Worm (Caenorhabditis elegans) whole organism, midembryonic: Measurements from ENCODE around the gene C37C3.9.

Experiments
- T22C8.4 ChIP-seq: fragments of 200-800 bp; sonication (Bioruptor generic); IDR thresholded peaks from 2 replicates; pipeline ENCODE4 v1.3.6; 2022; ENCODE audit warnings: missing genetic modification characterization, missing compliant biosample characterization
- cog-1 ChIP-seq: sonication (generic microtip); optimal IDR thresholded peaks from 2 replicates; lab custom pipeline; 2016; ENCODE audit warnings: missing genetic modification characterization, missing compliant biosample characterization
- flt-1 ChIP-seq: fragments of 200-800 bp; sonication (Bioruptor generic); IDR thresholded peaks from 2 replicates; pipeline ENCODE4 v1.3.6; 2022; ENCODE audit warnings: missing genetic modification characterization, missing compliant biosample characterization
- klf-2 ChIP-seq: fragments of 200-800 bp; sonication (Bioruptor generic); conservative IDR thresholded peaks from 2 replicates; pipeline ENCODE4 v1.3.6; 2022; ENCODE audit warnings: missing genetic modification reagents, missing genetic modification characterization, missing compliant biosample characterization
- med-1 ChIP-seq: sonication (generic microtip); optimal IDR thresholded peaks from 2 replicates; lab custom pipeline; 2017; ENCODE audit warnings: missing genetic modification characterization, mild to moderate bottlenecking, missing compliant biosample characterization, antibody characterized with exemption, missing genetic modification reagents; ENCODE audit not compliant: insufficient read depth
- ref-1 ChIP-seq: fragments of 200-800 bp; sonication (Bioruptor generic); conservative IDR thresholded peaks from 2 replicates; pipeline ENCODE4 v1.3.6; 2022; ENCODE audit warnings: missing genetic modification reagents, missing genetic modification characterization, missing compliant biosample characterization
- tab-1 ChIP-seq: fragments of 200-800 bp; sonication (Bioruptor generic); IDR thresholded peaks from 2 replicates; pipeline ENCODE4 v1.3.6; 2022; ENCODE audit warnings: missing genetic modification characterization, missing compliant biosample characterization
- ztf-23 ChIP-seq: fragments of 200-800 bp; sonication (Bioruptor generic); IDR thresholded peaks from 2 replicates; pipeline ENCODE4 v1.3.6; 2022; ENCODE audit warnings: missing genetic modification reagents, missing genetic modification characterization, missing compliant biosample characterization
- ztf-29 ChIP-seq: fragments of 200-800 bp; sonication (Bioruptor generic); IDR thresholded peaks from 2 replicates; pipeline ENCODE4 v1.3.6; 2022; ENCODE audit warnings: missing genetic modification reagents, missing genetic modification characterization, missing compliant biosample characterization

Gene C37C3.9

ce11 chrV:7810591-7810990, 43.9 kb downstream of the C37C3.9 start:
- TF ChIP-seq ztf-23 (no peak), T22C8.4 (GFP tag; lab: Robert Waterston, UW) (no peak), ztf-29 (GFP tag; lab: Robert Waterston, UW) (no peak), cog-1 (tag; lab: Kevin White, UChicago) (no peak), klf-2 (no peak), med-1 (no peak), tab-1 (GFP tag; lab: Robert Waterston, UW) (no peak), flt-1 (GFP tag; lab: Robert Waterston, UW) (no peak), ref-1 (GFP tag; lab: Robert Waterston, UW) (no peak)

- no peak for TF ChIP-seq ztf-29 (GFP tag; lab: Robert Waterston, UW)
- TF ChIP-seq med-1 = no peak
- TF ChIP-seq ref-1 (GFP tag; lab: Robert Waterston, UW) = no peak
- TF ChIP-seq tab-1 (GFP tag; lab: Robert Waterston, UW) = no peak
- no peak for TF ChIP-seq flt-1 (GFP tag; lab: Robert Waterston, UW)
- no peak for TF ChIP-seq cog-1 (tag; lab: Kevin White, UChicago)
- no peak for TF ChIP-seq T22C8.4 (GFP tag; lab: Robert Waterston, UW)
- TF ChIP-seq klf-2 = no peak
- TF ChIP-seq ztf-23 = no peak
These were observed 44.9 kb downstream of the C37C3.9 start, which contains the start of gene ZK742.3 for ce11 chrV:7809320-7810256. Gene ZK742.3, minus strand, starts transcription at chrV:7809912.

- TF ChIP-seq med-1 = no peak
- no peak for TF ChIP-seq T22C8.4 (GFP tag; lab: Robert Waterston, UW)
- TF ChIP-seq ref-1 (GFP tag; lab: Robert Waterston, UW) = no peak
- TF ChIP-seq ztf-23 = no peak
- TF ChIP-seq klf-2 = no peak
- no peak for TF ChIP-seq tab-1 (GFP tag; lab: Robert Waterston, UW)
- TF ChIP-seq ztf-29 (GFP tag; lab: Robert Waterston, UW) = no peak
- no peak for TF ChIP-seq cog-1 (tag; lab: Kevin White, UChicago)
- TF ChIP-seq flt-1 (GFP tag; lab: Robert Waterston, UW) = no peak
These were observed 46.1 kb downstream of the C37C3.9 start for ce11 chrV:7808444-7808843.

ce11 chrV:7806629-7807028, 47.9 kb downstream of the C37C3.9 start:
- TF ChIP-seq cog-1 (tag; lab: Kevin White, UChicago) = no peak
- no peak for TF ChIP-seq flt-1 (GFP tag; lab: Robert Waterston, UW)
- no peak for TF ChIP-seq ztf-29 (GFP tag; lab: Robert Waterston, UW)
- TF ChIP-seq tab-1 (GFP tag; lab: Robert Waterston, UW) = no peak
- no peak for TF ChIP-seq ref-1 (GFP tag; lab: Robert Waterston, UW)
- no peak for TF ChIP-seq klf-2
- no peak for TF ChIP-seq T22C8.4 (GFP tag; lab: Robert Waterston, UW)
- no peak for TF ChIP-seq med-1
- TF ChIP-seq ztf-23 = no peak

ce11 chrV:7804801-7805163, 49.7 kb downstream of the C37C3.9 start, which contains the start of gene xpo-1:
Gene xpo-1, plus strand, starts transcription at chrV:7805064.
- 0 out of 2 replicates have a peak, but pooled peaks have one; percentile 23 for TF ChIP-seq flt-1 (GFP tag; lab: Robert Waterston, UW)
- TF ChIP-seq ztf-23 = no peak

- no peak for TF ChIP-seq ztf-23
- TF ChIP-seq ztf-29 (GFP tag; lab: Robert Waterston, UW) = no peak
- 0 out of 2 replicates have a peak, but pooled peaks have one; percentile 33 for TF ChIP-seq T22C8.4 (GFP tag; lab: Robert Waterston, UW)
These were observed 50.3 kb downstream of the C37C3.9 start, which contains the start of gene uvs-1 for ce11 chrV:7804064-7804800. Gene uvs-1, minus strand, starts transcription at chrV:7804208.

ce11 chrV:7803563-7803962, 50.9 kb downstream of the C37C3.9 start:
- no peak for TF ChIP-seq flt-1 (GFP tag; lab: Robert Waterston, UW)
- TF ChIP-seq tab-1 (GFP tag; lab: Robert Waterston, UW) = no peak
- no peak for TF ChIP-seq ztf-23
